Fruit fly (Drosophila melanogaster) whole organism, embryonic: ENCODE measurements around the gene CG5087.

Experiments
- ATbp ChIP-seq: fragments of 200-800 bp; sonication (Bioruptor generic); optimal IDR thresholded peaks from 2 replicates; lab custom pipeline; 2017; ENCODE audit warnings: missing biosample characterization, mild to moderate bottlenecking, missing genetic modification characterization, missing genetic modification reagents
- Blimp-1 ChIP-seq: fragments of 200-800 bp; sonication (Bioruptor generic); optimal IDR thresholded peaks from 3 replicates; lab custom pipeline; 2018; ENCODE audit warnings: missing biosample characterization, missing genetic modification characterization, mild to moderate bottlenecking, moderate library complexity, missing genetic modification reagents
- CG13123 ChIP-seq: fragments of 200-800 bp; sonication (Bioruptor generic); optimal IDR thresholded peaks from 2 replicates; lab custom pipeline; 2016; ENCODE audit warnings: missing biosample characterization, missing genetic modification characterization
- CG14441 ChIP-seq: fragments of 200-800 bp; sonication (Bioruptor generic); IDR thresholded peaks from 2 replicates; pipeline ENCODE4 v1.3.6; 2022; ENCODE audit warnings: missing biosample characterization, missing genetic modification characterization
- CG14860 ChIP-seq: fragments of 200-800 bp; sonication (Bioruptor generic); IDR thresholded peaks from 3 replicates; pipeline ENCODE4 v1.3.6; 2022; ENCODE audit warnings: missing biosample characterization, missing genetic modification characterization; ENCODE audit not compliant: partially characterized antibody
- CG16863 ChIP-seq: fragments of 200-800 bp; sonication (Bioruptor generic); optimal IDR thresholded peaks from 3 replicates; lab custom pipeline; 2016; ENCODE audit warnings: missing biosample characterization, missing genetic modification characterization
- CG17186 ChIP-seq: fragments of 200-800 bp; sonication (Bioruptor generic); optimal IDR thresholded peaks from 3 replicates; lab custom pipeline; 2017; ENCODE audit warnings: missing biosample characterization, missing genetic modification reagents, missing genetic modification characterization
- CG1792 ChIP-seq: fragments of 200-800 bp; sonication (Bioruptor generic); optimal IDR thresholded peaks from 2 replicates; lab custom pipeline; 2016; ENCODE audit warnings: missing biosample characterization, missing genetic modification characterization
- CG2678 ChIP-seq: fragments of 200-800 bp; sonication (Bioruptor generic); optimal IDR thresholded peaks from 3 replicates; lab custom pipeline; 2019; ENCODE audit warnings: missing biosample characterization, mild to moderate bottlenecking, missing genetic modification characterization, moderate library complexity
- CG30403 ChIP-seq: fragments of 200-800 bp; sonication (Bioruptor generic); optimal IDR thresholded peaks from 3 replicates; lab custom pipeline; 2016; ENCODE audit warnings: missing biosample characterization, missing genetic modification characterization
- CG32772 ChIP-seq: fragments of 200-800 bp; sonication (Bioruptor generic); IDR thresholded peaks from 2 replicates; pipeline ENCODE4 v1.3.6; 2022; ENCODE audit warnings: missing biosample characterization, missing genetic modification characterization
- CG4328 ChIP-seq: fragments of 200-800 bp; sonication (Bioruptor generic); optimal IDR thresholded peaks from 3 replicates; lab custom pipeline; 2017; ENCODE audit warnings: missing biosample characterization, missing genetic modification reagents, missing genetic modification characterization
- CG6765 ChIP-seq: fragments of 200-800 bp; sonication (Bioruptor generic); optimal IDR thresholded peaks from 3 replicates; lab custom pipeline; 2017; ENCODE audit warnings: missing biosample characterization, mild to moderate bottlenecking, missing genetic modification characterization
- CG6854 ChIP-seq: fragments of 200-800 bp; sonication (Bioruptor generic); optimal IDR thresholded peaks from 3 replicates; lab custom pipeline; 2017; ENCODE audit warnings: missing biosample characterization, mild to moderate bottlenecking, missing genetic modification characterization
- CG7271 ChIP-seq: fragments of 200-800 bp; sonication (Bioruptor generic); optimal IDR thresholded peaks from 2 replicates; lab custom pipeline; 2018; ENCODE audit warnings: missing biosample characterization, mild to moderate bottlenecking, missing genetic modification characterization, moderate library complexity
- CG7556 ChIP-seq: fragments of 200-800 bp; sonication (Bioruptor generic); optimal IDR thresholded peaks from 2 replicates; lab custom pipeline; 2017; ENCODE audit warnings: missing biosample characterization, mild to moderate bottlenecking, missing genetic modification characterization
- CG7839 ChIP-seq: fragments of 200-800 bp; sonication (Bioruptor generic); optimal IDR thresholded peaks from 3 replicates; lab custom pipeline; 2018; ENCODE audit warnings: missing biosample characterization, mild to moderate bottlenecking, missing genetic modification characterization, moderate library complexity
- Dfd ChIP-seq, 2 experiments: fragments of >200 bp; optimal IDR thresholded peaks; 2 replicates each; lab custom pipeline; 2017; ENCODE audit warnings: missing biosample characterization in 2 of 2, missing genetic modification characterization in 2 of 2
- Doc3 ChIP-seq: fragments of 200-800 bp; sonication (Bioruptor generic); IDR thresholded peaks from 3 replicates; pipeline ENCODE4 v1.3.6; 2022; ENCODE audit warnings: missing biosample characterization, missing genetic modification characterization; ENCODE audit not compliant: partially characterized antibody
- Drgx ChIP-seq: fragments of 200-800 bp; sonication (Bioruptor generic); IDR thresholded peaks from 2 replicates; pipeline ENCODE4 v1.3.6; 2022; ENCODE audit warnings: missing biosample characterization, missing genetic modification characterization
- E2f1 ChIP-seq: fragments of 200-800 bp; sonication (Bioruptor generic); IDR thresholded peaks from 2 replicates; pipeline ENCODE4 v1.3.6; 2022; ENCODE audit warnings: missing biosample characterization, missing genetic modification characterization
- E2f2 ChIP-seq: fragments of 200-800 bp; sonication (Bioruptor generic); IDR thresholded peaks from 2 replicates; pipeline ENCODE4 v1.3.6; 2022; ENCODE audit warnings: missing biosample characterization, missing genetic modification characterization
- Hmr ChIP-seq: fragments of 200-800 bp; sonication (Bioruptor generic); optimal IDR thresholded peaks from 3 replicates; lab custom pipeline; 2017; ENCODE audit warnings: mild to moderate bottlenecking, missing biosample characterization, missing genetic modification reagents, missing genetic modification characterization
- Hr78 ChIP-seq, 2 experiments: fragments of 200-800 bp in 1 of 2; fragments of >200 bp in 1 of 2; sonication (Bioruptor generic) in 1 of 2; optimal IDR thresholded peaks; 2 replicates each; lab custom pipeline; 2017 to 2019; ENCODE audit warnings: missing biosample characterization in 2 of 2, missing genetic modification characterization in 2 of 2, mild to moderate bottlenecking in 1 of 2, moderate library complexity in 1 of 2
- Lhr ChIP-seq: fragments of 200-800 bp; sonication (Bioruptor generic); optimal IDR thresholded peaks from 3 replicates; lab custom pipeline; 2017; ENCODE audit warnings: mild to moderate bottlenecking, missing biosample characterization, missing genetic modification reagents, missing genetic modification characterization
- Mad ChIP-seq: fragments of 200-800 bp; sonication (Bioruptor generic); optimal IDR thresholded peaks from 2 replicates; lab custom pipeline; 2016; ENCODE audit warnings: missing biosample characterization, missing genetic modification characterization
- Med ChIP-seq: fragments of 200-800 bp; sonication (Bioruptor generic); peaks from one replicate; lab custom pipeline; 2016; ENCODE audit warnings: missing biosample characterization, missing genetic modification characterization, mild to moderate bottlenecking, inconsistent platforms, moderate library complexity
- Mrtf ChIP-seq: fragments of 200-800 bp; sonication (Bioruptor generic); IDR thresholded peaks from 3 replicates; pipeline ENCODE4 v1.3.6; 2022; ENCODE audit warnings: missing biosample characterization, missing genetic modification characterization
- Oli ChIP-seq: fragments of 200-800 bp; sonication (Bioruptor generic); optimal IDR thresholded peaks from 2 replicates; lab custom pipeline; 2018; ENCODE audit warnings: missing biosample characterization, mild to moderate bottlenecking, missing genetic modification characterization, moderate library complexity
- Ptx1 ChIP-seq: fragments of 200-800 bp; sonication (Bioruptor generic); IDR thresholded peaks from 2 replicates; pipeline ENCODE4 v1.3.6; 2022; ENCODE audit warnings: missing biosample characterization, missing genetic modification characterization
- Rx ChIP-seq: fragments of 200-800 bp; sonication (Bioruptor generic); IDR thresholded peaks from 2 replicates; pipeline ENCODE4 v1.3.6; 2022; ENCODE audit warnings: missing biosample characterization, missing genetic modification characterization
- Sox102F ChIP-seq: fragments of 200-800 bp; sonication (Bioruptor generic); optimal IDR thresholded peaks from 2 replicates; lab custom pipeline; 2018; ENCODE audit warnings: missing biosample characterization, mild to moderate bottlenecking, missing genetic modification characterization, moderate library complexity
- Usf ChIP-seq: fragments of 200-800 bp; sonication (Bioruptor generic); optimal IDR thresholded peaks from 2 replicates; lab custom pipeline; 2017; ENCODE audit warnings: missing genotype, missing biosample characterization, missing genetic modification characterization
- amos ChIP-seq: fragments of 200-800 bp; sonication (Bioruptor generic); IDR thresholded peaks from 2 replicates; pipeline ENCODE4 v1.3.6; 2022; ENCODE audit warnings: missing biosample characterization, missing genetic modification characterization; ENCODE audit not compliant: partially characterized antibody
- ase ChIP-seq: fragments of 200-800 bp; sonication (Bioruptor generic); IDR thresholded peaks from 3 replicates; pipeline ENCODE4 v1.3.6; 2022; ENCODE audit warnings: missing biosample characterization, missing genetic modification characterization
- az2 ChIP-seq: fragments of 200-800 bp; sonication (Bioruptor generic); optimal IDR thresholded peaks from 3 replicates; lab custom pipeline; 2016; ENCODE audit warnings: missing biosample characterization, missing genetic modification characterization
- chinmo ChIP-seq: fragments of 200-800 bp; sonication (Bioruptor generic); IDR thresholded peaks from 4 replicates; pipeline ENCODE4 v1.3.6; 2022; ENCODE audit warnings: missing biosample characterization, missing genetic modification characterization; ENCODE audit not compliant: partially characterized antibody
- chm ChIP-seq: fragments of 200-800 bp; sonication (Bioruptor generic); IDR thresholded peaks from 2 replicates; pipeline ENCODE4 v1.3.6; 2022; ENCODE audit warnings: missing biosample characterization, missing genetic modification characterization
- dati ChIP-seq: fragments of 200-800 bp; sonication (Bioruptor generic); IDR thresholded peaks from 2 replicates; pipeline ENCODE4 v1.3.6; 2022; ENCODE audit warnings: missing biosample characterization, missing genetic modification characterization
- gsb-n ChIP-seq: fragments of 200-800 bp; sonication (Bioruptor generic); optimal IDR thresholded peaks from 3 replicates; lab custom pipeline; 2018; ENCODE audit warnings: missing biosample characterization, mild to moderate bottlenecking, missing genetic modification characterization
- jigr1 ChIP-seq: fragments of 200-800 bp; sonication (Bioruptor generic); IDR thresholded peaks from 3 replicates; pipeline ENCODE4 v1.3.6; 2022; ENCODE audit warnings: missing biosample characterization, missing genetic modification characterization
- lola ChIP-seq, 3 experiments: fragments of >200 bp in 2 of 3; fragments of 200-800 bp in 1 of 3; sonication (Bioruptor generic) in 1 of 3; optimal IDR thresholded peaks; 2 replicates each; lab custom pipeline; 2017 to 2019; ENCODE audit warnings: missing biosample characterization in 3 of 3, missing genetic modification characterization in 3 of 3, mild to moderate bottlenecking in 1 of 3, moderate library complexity in 1 of 3
- mam ChIP-seq: fragments of 200-800 bp; sonication (Bioruptor generic); optimal IDR thresholded peaks from 3 replicates; lab custom pipeline; 2016; ENCODE audit warnings: missing biosample characterization, missing genetic modification characterization
- nerfin-2 ChIP-seq: fragments of 200-800 bp; sonication (Bioruptor generic); IDR thresholded peaks from 2 replicates; pipeline ENCODE4 v1.3.6; 2022; ENCODE audit warnings: missing biosample characterization, missing genetic modification characterization; ENCODE audit not compliant: partially characterized antibody
- pan ChIP-seq, 4 experiments: fragments of >200 bp in 3 of 4; fragments of 200-800 bp in 1 of 4; sonication (Bioruptor generic) in 1 of 4; optimal IDR thresholded peaks in 3 of 4; IDR thresholded peaks in 1 of 4; 2 replicates each; pipeline versions ENCODE4 v1.3.6 to Lab custom; 2017 to 2022; ENCODE audit warnings: missing biosample characterization in 2 of 4, missing genetic modification characterization in 2 of 4, mixed read lengths in 1 of 4
- ro ChIP-seq: fragments of 200-800 bp; sonication (Bioruptor generic); IDR thresholded peaks from 2 replicates; pipeline ENCODE4 v1.3.6; 2022; ENCODE audit warnings: missing biosample characterization, missing genetic modification characterization
- seq ChIP-seq: fragments of 200-800 bp; sonication (Bioruptor generic); IDR thresholded peaks from 2 replicates; pipeline ENCODE4 v1.3.6; 2022; ENCODE audit warnings: missing biosample characterization, missing genetic modification characterization
- shn ChIP-seq: fragments of 200-800 bp; sonication (Bioruptor generic); optimal IDR thresholded peaks from 3 replicates; lab custom pipeline; 2016; ENCODE audit warnings: missing biosample characterization, missing genetic modification characterization
- sima ChIP-seq: fragments of 200-800 bp; sonication (Bioruptor generic); optimal IDR thresholded peaks from 2 replicates; lab custom pipeline; 2016; ENCODE audit warnings: missing biosample characterization, missing genetic modification characterization
- tin ChIP-seq: fragments of 200-800 bp; sonication (Bioruptor generic); optimal IDR thresholded peaks from 3 replicates; lab custom pipeline; 2016; ENCODE audit warnings: missing biosample characterization, missing genetic modification characterization

The CG5087 gene

dm6 chr3L:9032871-9033270, 34.9 kb downstream of the CG5087 start (continued):
- TF ChIP-seq Sox102F (GFP tag; lab: Kevin White, UChicago) (peak; percentile 32), CG1792 (GFP tag; lab: Kevin White, UChicago) (no peak), sima (GFP tag; lab: Kevin White, UChicago) (no peak), Blimp-1 (peak; percentile 35), ATbp (GFP tag; lab: Kevin White, UChicago) (no peak), shn (GFP tag; lab: Kevin White, UChicago) (no peak), CG14860 (GFP tag; lab: Robert Waterston, UW) (no peak), Lhr (no peak), Dfd (GFP tag; optimal IDR thresholded peaks at IDR 0.05; lab: Kevin White, UChicago) (no peak), lola (GFP tag; optimal IDR thresholded peaks at IDR 0.05; lab: Kevin White, UChicago) (peak in 1 of 3 experiments; percentile 45), chm (no peak), Mrtf (no peak), E2f2 (GFP tag; lab: Robert Waterston, UW) (no peak), amos (no peak), az2 (no peak), Doc3 (no peak), CG30403 (GFP tag; lab: Kevin White, UChicago) (no peak), Mad (GFP tag; lab: Kevin White, UChicago) (no peak), Drgx (GFP tag; lab: Robert Waterston, UW) (no peak), Oli (tag; lab: Kevin White, UChicago) (peak; percentile 37), CG17186 (GFP tag; lab: Kevin White, UChicago) (no peak), CG7839 (tag; lab: Kevin White, UChicago) (peak; percentile 5), CG6854 (GFP tag; lab: Kevin White, UChicago) (no peak), ase (GFP tag; lab: Robert Waterston, UW) (no peak), tin (no peak), seq (GFP tag; lab: Robert Waterston, UW) (no peak), mam (GFP tag; lab: Kevin White, UChicago) (no peak), pan (optimal IDR thresholded peaks at IDR 0.05; lab: Kevin White, UChicago) (no peak), pan (GFP tag; optimal IDR thresholded peaks at IDR 0.05 in 1 of 2, IDR thresholded peaks at IDR 0.05 in 1 of 2) (no peak), nerfin-2 (GFP tag; lab: Robert Waterston, UW) (no peak), CG4328 (GFP tag; lab: Kevin White, UChicago) (no peak), CG14441 (GFP tag; lab: Robert Waterston, UW) (no peak), dati (GFP tag; lab: Robert Waterston, UW) (no peak), Med (GFP tag; lab: Kevin White, UChicago) (no peak), Hmr (GFP tag; lab: Kevin White, UChicago) (no peak), CG7271 (tag; lab: Kevin White, UChicago) (no peak), gsb-n (tag; lab: Kevin White, UChicago) (no peak), CG32772 (no peak), jigr1 (GFP tag; lab: Robert Waterston, UW) (no peak), ro (GFP tag; lab: Robert Waterston, UW) (no peak), Hr78 (GFP tag; optimal IDR thresholded peaks at IDR 0.05; lab: Kevin White, UChicago) (no peak), CG7556 (GFP tag; lab: Kevin White, UChicago) (no peak), CG6765 (GFP tag; lab: Kevin White, UChicago) (no peak), E2f1 (GFP tag; lab: Robert Waterston, UW) (no peak), CG16863 (GFP tag; lab: Kevin White, UChicago) (no peak), Usf (no peak), Rx (GFP tag; lab: Robert Waterston, UW) (no peak), CG2678 (tag; lab: Kevin White, UChicago) (peak; percentile 35), Ptx1 (GFP tag; lab: Robert Waterston, UW) (peak; percentile 31; the same call in 1 of the 2 replicates), CG13123 (GFP tag; lab: Kevin White, UChicago) (no peak), chinmo (GFP tag; lab: Robert Waterston, UW) (no peak)
